Worm (Caenorhabditis elegans): ENCODE results near the gene R01E6.2.

- TF ChIP-seq ceh-45 (GFP tag; IDR thresholded peaks at IDR 0.05) (no peak), unc-55 (GFP tag; optimal IDR thresholded peaks at IDR 0.05) (no peak)
These were observed 23.0 kb downstream of the R01E6.2 start for ce11 chrX:13543350-13543749.
